Worm (Caenorhabditis elegans) whole organism, mixed stage, embryonic: ENCODE results near the gene B0252.1.

ENCODE experiments used
- bed-3 ChIP-seq: fragments of 200-800 bp; sonication (Bioruptor generic); optimal IDR thresholded peaks from 3 replicates; lab custom pipeline; 2018; ENCODE audit warnings: mild to moderate bottlenecking, missing genetic modification characterization, moderate library complexity, missing compliant biosample characterization
- ceh-39 ChIP-seq: fragments of 150-350 bp; optimal IDR thresholded peaks from 2 replicates; lab custom pipeline; 2014; ENCODE audit warnings: missing biosample characterization, missing genetic modification characterization
- lin-13 ChIP-seq: fragments of 150-350 bp; optimal IDR thresholded peaks from 2 replicates; lab custom pipeline; 2014; ENCODE audit warnings: missing biosample characterization, missing genetic modification characterization
- ztf-11 ChIP-seq: fragments of 150-350 bp; optimal IDR thresholded peaks from 2 replicates; lab custom pipeline; 2014; ENCODE audit warnings: missing biosample characterization, missing genetic modification characterization

DNA sequence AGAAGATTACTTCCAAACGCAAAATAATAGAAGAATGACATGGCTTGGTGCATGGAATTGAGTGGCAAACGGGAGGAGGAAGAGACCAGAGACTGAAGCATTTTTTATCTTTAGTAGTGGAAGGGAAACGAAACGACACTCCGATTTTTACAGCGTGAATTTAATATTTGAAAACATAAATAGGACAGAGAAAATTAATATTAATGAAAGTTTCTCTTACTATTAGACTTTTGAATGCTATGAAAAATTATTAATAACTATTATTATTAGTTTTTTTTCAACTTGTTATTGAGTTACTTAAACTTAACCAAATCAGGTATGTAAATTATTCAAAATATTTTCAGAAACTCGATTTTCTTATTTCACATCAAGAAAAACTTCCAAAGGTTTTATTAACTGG lies 39.4 kb upstream of the B0252.1 start, which contains the start of gene C44B7.7:
- TF ChIP-seq ztf-11 (tag; lab: Kevin White, UChicago) (no peak), ceh-39 (no peak), lin-13 (tag; lab: Kevin White, UChicago) (no peak), bed-3 (GFP tag; lab: Kevin White, UChicago) (no peak)
